Fruit fly (Drosophila melanogaster): ENCODE results near the gene CG43392.
A peak's percentile ranks its signal among the peaks of the same experiment; 100 is the strongest.

Gene CG43392

DNA sequence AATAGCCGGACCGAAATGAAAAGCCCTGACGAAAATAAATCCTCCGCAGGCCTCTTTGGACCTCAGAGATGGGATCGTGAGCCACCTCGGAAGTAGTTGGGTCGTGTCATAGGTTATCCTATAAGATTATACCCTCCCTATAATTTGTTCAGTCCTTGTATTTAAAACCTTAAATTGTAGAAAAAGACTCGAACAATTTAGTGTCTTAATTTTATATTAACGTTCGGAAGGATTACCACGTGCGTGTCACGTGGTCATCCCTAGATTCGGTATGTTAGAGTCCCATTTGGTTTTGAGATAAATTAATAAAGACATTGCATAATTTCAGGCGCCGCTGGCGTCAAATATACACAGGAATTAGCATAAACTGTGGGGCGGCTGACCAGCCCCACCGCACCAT is 48.5 kb upstream of the CG43392 start (continued):
- TF ChIP-seq org-1 (GFP tag; optimal IDR thresholded peaks at IDR 0.05) (peak; percentile 31), fru (optimal IDR thresholded peaks at IDR 0.05) (no peak), tgo (GFP tag; IDR thresholded peaks at IDR 0.05) (peak; percentile 61), btn (GFP tag; optimal IDR thresholded peaks at IDR 0.05) (peak; percentile 34), Fer1 (GFP tag; optimal IDR thresholded peaks at IDR 0.05) (peak; percentile 47), pnt (GFP tag; optimal IDR thresholded peaks at IDR 0.05) (peak; percentile 44), da (GFP tag; optimal IDR thresholded peaks at IDR 0.05) (peak; percentile 12), dmrt99B (tag; optimal IDR thresholded peaks at IDR 0.05) (peak; percentile 43), CG3847 (GFP tag; IDR thresholded peaks at IDR 0.05) (peak; percentile 49; the same call in 1 of the 2 replicates), cg (GFP tag; optimal IDR thresholded peaks at IDR 0.05) (no peak), HLH54F (GFP tag; optimal IDR thresholded peaks at IDR 0.05) (peak; percentile 39), Doc3 (GFP tag; IDR thresholded peaks at IDR 0.05; ENCODE audit: partially characterized antibody) (peak; percentile 94), CG1647 (GFP tag; optimal IDR thresholded peaks at IDR 0.05) (no peak), Poxn (GFP tag; IDR thresholded peaks at IDR 0.05) (no peak), pita (GFP tag; optimal IDR thresholded peaks at IDR 0.05) (no peak), tx (GFP tag; optimal IDR thresholded peaks at IDR 0.05) (peak; percentile 35), pum (GFP tag; optimal IDR thresholded peaks at IDR 0.05) (no peak), CG16779 (GFP tag; IDR thresholded peaks at IDR 0.05) (no peak), CG10321 (GFP tag; IDR thresholded peaks at IDR 0.05) (no peak), CG8290 (GFP tag; optimal IDR thresholded peaks at IDR 0.05) (peak; percentile 76), CG8290 (tag; optimal IDR thresholded peaks at IDR 0.05) (peak; percentile 37 to 83), CG16863 (GFP tag; optimal IDR thresholded peaks at IDR 0.05) (peak; percentile 35), Dp (GFP tag; optimal IDR thresholded peaks at IDR 0.05) (no peak), CG12155 (GFP tag; optimal IDR thresholded peaks at IDR 0.05) (peak; percentile 43), Usf (GFP tag; optimal IDR thresholded peaks at IDR 0.05) (peak; percentile 49), tll (GFP tag; optimal IDR thresholded peaks at IDR 0.05) (no peak), CG7745 (tag; optimal IDR thresholded peaks at IDR 0.05) (no peak), sens (GFP tag) (peak; percentile 93), CG31441 (GFP tag; IDR thresholded peaks at IDR 0.05) (peak; percentile 51; the same call in 1 of the 2 replicates), bigmax (GFP tag; optimal IDR thresholded peaks at IDR 0.05) (no peak), slou (GFP tag; optimal IDR thresholded peaks at IDR 0.05) (no peak), CG1792 (GFP tag; optimal IDR thresholded peaks at IDR 0.05) (no peak), Blimp-1 (GFP tag; optimal IDR thresholded peaks at IDR 0.05) (peak; percentile 53), CG7786 (GFP tag; optimal IDR thresholded peaks at IDR 0.05) (peak; percentile 44), fd64A (GFP tag; optimal IDR thresholded peaks at IDR 0.05) (no peak), chm (GFP tag; IDR thresholded peaks at IDR 0.05) (peak; percentile 60), CG11504 (tag; optimal IDR thresholded peaks at IDR 0.05) (peak; percentile 60), mam (GFP tag; optimal IDR thresholded peaks at IDR 0.05) (peak; percentile 48), ab (GFP tag; optimal IDR thresholded peaks at IDR 0.05) (no peak), CG4424 (GFP tag; optimal IDR thresholded peaks at IDR 0.05) (peak; percentile 54), cas (GFP tag; IDR thresholded peaks at IDR 0.05) (no peak), Ada2b (GFP tag; IDR thresholded peaks at IDR 0.05) (peak; percentile 69), CG9727 (GFP tag; optimal IDR thresholded peaks at IDR 0.05) (peak; percentile 67), CG8765 (GFP tag; IDR thresholded peaks at IDR 0.05) (peak; percentile 60; the same call in 1 of the 2 replicates), Dek (tag; optimal IDR thresholded peaks at IDR 0.05) (peak; percentile 30), sd (tag; optimal IDR thresholded peaks at IDR 0.05) (no peak), CG18262 (tag; optimal IDR thresholded peaks at IDR 0.05) (peak; percentile 65), CG13296 (GFP tag; optimal IDR thresholded peaks at IDR 0.05) (peak; percentile 5), Opbp (GFP tag; IDR thresholded peaks at IDR 0.05; ENCODE audit: partially characterized antibody) (peak; percentile 73), Mad (GFP tag; optimal IDR thresholded peaks at IDR 0.05) (peak; percentile 24), Adf1 (GFP tag; IDR thresholded peaks at IDR 0.05) (no peak; the same call in 1 of the 2 replicates), Nf-YA (GFP tag; IDR thresholded peaks at IDR 0.05) (0 out of 2 replicates have a peak, but pooled peaks have one; percentile 19)

All from whole organism, embryonic.